Fruit fly (Drosophila melanogaster) whole organism, embryonic: ENCODE measurements around the gene Gk1.

Source experiments
- B-H2 ChIP-seq: fragments of 200-800 bp; sonication (Bioruptor generic); optimal IDR thresholded peaks from 2 replicates; lab custom pipeline; 2018; ENCODE audit warnings: missing biosample characterization, mild to moderate bottlenecking, missing genetic modification characterization
- Bgb ChIP-seq: fragments of 200-800 bp; sonication (Bioruptor generic); IDR thresholded peaks from 2 replicates; pipeline ENCODE4 v1.3.6; 2022; ENCODE audit warnings: missing biosample characterization, missing genetic modification characterization; ENCODE audit not compliant: partially characterized antibody
- BtbVII ChIP-seq: fragments of 200-800 bp; sonication (Bioruptor generic); optimal IDR thresholded peaks from 3 replicates; lab custom pipeline; 2017; ENCODE audit warnings: missing biosample characterization, mild to moderate bottlenecking, missing genetic modification characterization
- CG10654 ChIP-seq: fragments of 200-800 bp; sonication (Bioruptor generic); optimal IDR thresholded peaks from 2 replicates; lab custom pipeline; 2016; ENCODE audit warnings: missing biosample characterization, missing genetic modification characterization
- CG11247 ChIP-seq: fragments of 200-800 bp; sonication (Bioruptor generic); IDR thresholded peaks from 2 replicates; pipeline ENCODE4 v1.3.6; 2022; ENCODE audit warnings: missing biosample characterization, missing genetic modification characterization
- CG11398 ChIP-seq: fragments of 200-800 bp; sonication (Bioruptor generic); optimal IDR thresholded peaks from 2 replicates; lab custom pipeline; 2016; ENCODE audit warnings: missing biosample characterization, missing genetic modification characterization
- CG12299 ChIP-seq: fragments of 200-800 bp; sonication (Bioruptor generic); optimal IDR thresholded peaks from 2 replicates; lab custom pipeline; 2018; ENCODE audit warnings: missing biosample characterization, mild to moderate bottlenecking, missing genetic modification characterization
- CG13296 ChIP-seq: fragments of 200-800 bp; sonication (Bioruptor generic); optimal IDR thresholded peaks from 3 replicates; lab custom pipeline; 2018; ENCODE audit warnings: missing biosample characterization, mild to moderate bottlenecking, missing genetic modification characterization
- CG13894 ChIP-seq: fragments of 200-800 bp; sonication (Bioruptor generic); optimal IDR thresholded peaks from 3 replicates; lab custom pipeline; 2018; ENCODE audit warnings: missing biosample characterization, mild to moderate bottlenecking, missing genetic modification characterization, moderate library complexity
- CG14710 ChIP-seq: fragments of 200-800 bp; sonication (Bioruptor generic); optimal IDR thresholded peaks from 3 replicates; lab custom pipeline; 2019; ENCODE audit warnings: missing biosample characterization, mild to moderate bottlenecking, missing genetic modification characterization, moderate library complexity
- CG18262 ChIP-seq: fragments of 200-800 bp; optimal IDR thresholded peaks from 3 replicates; lab custom pipeline; 2019; ENCODE audit warnings: missing biosample characterization, mild to moderate bottlenecking, missing genetic modification characterization, moderate library complexity
- CG30431 ChIP-seq: fragments of 200-800 bp; sonication (Bioruptor generic); optimal IDR thresholded peaks from 2 replicates; lab custom pipeline; 2017; ENCODE audit warnings: missing biosample characterization, missing genetic modification characterization
- CG31224 ChIP-seq: fragments of 200-800 bp; sonication (Bioruptor generic); IDR thresholded peaks from 2 replicates; pipeline ENCODE4 v1.3.6; 2022; ENCODE audit warnings: missing biosample characterization, missing genetic modification characterization
- CG31388 ChIP-seq: fragments of 200-800 bp; sonication (Bioruptor generic); optimal IDR thresholded peaks from 2 replicates; lab custom pipeline; 2016; ENCODE audit warnings: missing biosample characterization, missing genetic modification characterization
- CG6683 ChIP-seq: fragments of 200-800 bp; sonication (Bioruptor generic); optimal IDR thresholded peaks from 2 replicates; lab custom pipeline; 2017; ENCODE audit warnings: missing biosample characterization, mild to moderate bottlenecking, missing genetic modification characterization, missing genetic modification reagents
- CG6689 ChIP-seq: fragments of 200-800 bp; sonication (Bioruptor generic); IDR thresholded peaks from 2 replicates; pipeline ENCODE4 v1.3.6; 2022; ENCODE audit warnings: missing biosample characterization, missing genetic modification characterization
- CG7372 ChIP-seq: fragments of 200-800 bp; sonication (Bioruptor generic); IDR thresholded peaks from 2 replicates; pipeline ENCODE4 v1.3.6; 2022; ENCODE audit warnings: missing biosample characterization, missing genetic modification characterization
- CG7928 ChIP-seq: fragments of 200-800 bp; sonication (Bioruptor generic); optimal IDR thresholded peaks from 2 replicates; lab custom pipeline; 2017; ENCODE audit warnings: missing biosample characterization, mild to moderate bottlenecking, missing genetic modification characterization
- CG7963 ChIP-seq: fragments of 200-800 bp; sonication (Bioruptor generic); IDR thresholded peaks from 3 replicates; pipeline ENCODE4 v1.3.6; 2022; ENCODE audit warnings: missing biosample characterization, missing genetic modification characterization; ENCODE audit not compliant: partially characterized antibody
- CrebB ChIP-seq: fragments of 200-800 bp; sonication (Bioruptor generic); optimal IDR thresholded peaks from 3 replicates; lab custom pipeline; 2018; ENCODE audit warnings: missing biosample characterization, mild to moderate bottlenecking, missing genetic modification characterization
- Fer2 ChIP-seq: fragments of 200-800 bp; sonication (Bioruptor generic); optimal IDR thresholded peaks from 2 replicates; lab custom pipeline; 2018; ENCODE audit warnings: missing biosample characterization, mild to moderate bottlenecking, missing genetic modification characterization, moderate library complexity
- HLH54F ChIP-seq: fragments of 200-800 bp; sonication (Bioruptor generic); optimal IDR thresholded peaks from 3 replicates; lab custom pipeline; 2016; ENCODE audit warnings: missing biosample characterization, missing genetic modification characterization
- Lhr ChIP-seq: fragments of 200-800 bp; sonication (Bioruptor generic); optimal IDR thresholded peaks from 3 replicates; lab custom pipeline; 2017; ENCODE audit warnings: mild to moderate bottlenecking, missing biosample characterization, missing genetic modification reagents, missing genetic modification characterization
- NC2α ChIP-seq: fragments of 200-800 bp; sonication (Bioruptor generic); optimal IDR thresholded peaks from 2 replicates; lab custom pipeline; 2016; ENCODE audit warnings: missing biosample characterization, missing genetic modification characterization
- Oaz ChIP-seq: fragments of 200-800 bp; sonication (Bioruptor generic); IDR thresholded peaks from 2 replicates; pipeline ENCODE4 v1.3.6; 2022; ENCODE audit warnings: missing biosample characterization, missing genetic modification characterization
- Opbp ChIP-seq: fragments of 200-800 bp; sonication (Bioruptor generic); IDR thresholded peaks from 3 replicates; pipeline ENCODE4 v1.3.6; 2022; ENCODE audit warnings: missing biosample characterization, missing genetic modification characterization; ENCODE audit not compliant: partially characterized antibody
- PHDP ChIP-seq: fragments of 200-800 bp; sonication (Bioruptor generic); optimal IDR thresholded peaks from 3 replicates; lab custom pipeline; 2018; ENCODE audit warnings: missing biosample characterization, mild to moderate bottlenecking, missing genetic modification characterization, moderate library complexity
- Sry-δ ChIP-seq: fragments of 200-800 bp; sonication (Bioruptor generic); optimal IDR thresholded peaks from 2 replicates; lab custom pipeline; 2016; ENCODE audit warnings: missing biosample characterization, missing genetic modification characterization
- al ChIP-seq: fragments of 200-800 bp; sonication (Bioruptor generic); IDR thresholded peaks from 2 replicates; pipeline ENCODE4 v1.3.6; 2022; ENCODE audit warnings: missing biosample characterization, missing genetic modification characterization
- cas ChIP-seq: fragments of 200-800 bp; sonication (Bioruptor generic); IDR thresholded peaks from 2 replicates; pipeline ENCODE4 v1.3.6; 2022; ENCODE audit warnings: missing biosample characterization, missing genetic modification characterization
- corto ChIP-seq: fragments of 200-800 bp; sonication (Bioruptor generic); optimal IDR thresholded peaks from 2 replicates; lab custom pipeline; 2016; ENCODE audit warnings: missing biosample characterization, mild to moderate bottlenecking, missing genetic modification characterization, moderate library complexity
- disco-r ChIP-seq: fragments of 200-800 bp; sonication (Bioruptor generic); optimal IDR thresholded peaks from 2 replicates; lab custom pipeline; 2016; ENCODE audit warnings: missing biosample characterization, missing genetic modification characterization
- dmrt11E ChIP-seq: fragments of 200-800 bp; sonication (Bioruptor generic); optimal IDR thresholded peaks from 3 replicates; lab custom pipeline; 2018; ENCODE audit warnings: missing biosample characterization, mild to moderate bottlenecking, missing genetic modification characterization, moderate library complexity
- gcm ChIP-seq: fragments of 200-800 bp; sonication (Bioruptor generic); optimal IDR thresholded peaks from 2 replicates; lab custom pipeline; 2019; ENCODE audit warnings: missing biosample characterization, mild to moderate bottlenecking, missing genetic modification characterization, moderate library complexity
- gsb ChIP-seq: fragments of 200-800 bp; sonication (Bioruptor generic); IDR thresholded peaks from 2 replicates; pipeline ENCODE4 v1.3.6; 2022; ENCODE audit warnings: missing biosample characterization, missing genetic modification characterization
- h ChIP-seq: fragments of >200 bp; optimal IDR thresholded peaks from 2 replicates; lab custom pipeline; 2017
- hb ChIP-seq: fragments of 200-800 bp; sonication (Bioruptor generic); IDR thresholded peaks from 3 replicates; pipeline ENCODE4 v1.3.6; 2022; ENCODE audit warnings: missing biosample characterization, missing genetic modification characterization; ENCODE audit not compliant: partially characterized antibody
- inv ChIP-seq: fragments of 200-800 bp; sonication (Bioruptor generic); IDR thresholded peaks from 2 replicates; pipeline ENCODE4 v1.3.6; 2022; ENCODE audit warnings: missing biosample characterization, missing genetic modification characterization; ENCODE audit not compliant: partially characterized antibody
- knrl ChIP-seq: fragments of 200-800 bp; sonication (Bioruptor generic); IDR thresholded peaks from 3 replicates; pipeline ENCODE4 v1.3.6; 2022; ENCODE audit warnings: missing biosample characterization, missing genetic modification characterization; ENCODE audit not compliant: partially characterized antibody
- lmd ChIP-seq: fragments of 200-800 bp; sonication (Bioruptor generic); IDR thresholded peaks from 2 replicates; pipeline ENCODE4 v1.3.6; 2022; ENCODE audit warnings: missing biosample characterization, missing genetic modification characterization
- pros ChIP-seq: fragments of 200-800 bp; sonication (Bioruptor generic); optimal IDR thresholded peaks from 3 replicates; lab custom pipeline; 2019; ENCODE audit warnings: missing biosample characterization, mild to moderate bottlenecking, missing genetic modification characterization, moderate library complexity
- pzg ChIP-seq: fragments of 200-800 bp; sonication (Bioruptor generic); optimal IDR thresholded peaks from 3 replicates; lab custom pipeline; 2018; ENCODE audit warnings: missing biosample characterization, mild to moderate bottlenecking, missing genetic modification characterization, moderate library complexity
- sd ChIP-seq: fragments of 200-800 bp; sonication (Bioruptor generic); optimal IDR thresholded peaks from 3 replicates; lab custom pipeline; 2018; ENCODE audit warnings: missing biosample characterization, mild to moderate bottlenecking, missing genetic modification characterization, moderate library complexity
- sisA ChIP-seq: fragments of 200-800 bp; sonication (Bioruptor generic); IDR thresholded peaks from 2 replicates; pipeline ENCODE4 v1.3.6; 2022; ENCODE audit warnings: missing biosample characterization, missing genetic modification characterization
- sna ChIP-seq: fragments of 200-800 bp; sonication (Bioruptor generic); IDR thresholded peaks from 2 replicates; pipeline ENCODE4 v1.3.6; 2022; ENCODE audit warnings: missing biosample characterization, missing genetic modification characterization; ENCODE audit not compliant: partially characterized antibody
- sr ChIP-seq: fragments of 200-800 bp; sonication (Bioruptor generic); IDR thresholded peaks from 3 replicates; pipeline ENCODE4 v1.3.6; 2022; ENCODE audit warnings: missing biosample characterization, missing genetic modification characterization
- stwl ChIP-seq: fragments of 200-800 bp; sonication (Bioruptor generic); optimal IDR thresholded peaks from 3 replicates; lab custom pipeline; 2018; ENCODE audit warnings: missing biosample characterization, mild to moderate bottlenecking, missing genetic modification characterization, moderate library complexity
- tll ChIP-seq, 2 experiments: fragments of 200-800 bp in 1 of 2; fragments of >200 bp in 1 of 2; sonication (Bioruptor generic) in 1 of 2; optimal IDR thresholded peaks; 2 replicates each; lab custom pipeline; 2017 to 2019; ENCODE audit warnings: missing biosample characterization in 2 of 2, missing genetic modification characterization in 2 of 2, mild to moderate bottlenecking in 1 of 2, moderate library complexity in 1 of 2
- unc-4 ChIP-seq: fragments of 200-800 bp; sonication (Bioruptor generic); IDR thresholded peaks from 2 replicates; pipeline ENCODE4 v1.3.6; 2022; ENCODE audit warnings: missing biosample characterization, missing genetic modification characterization; ENCODE audit not compliant: partially characterized antibody
- unpg ChIP-seq: fragments of 200-800 bp; sonication (Bioruptor generic); optimal IDR thresholded peaks from 3 replicates; lab custom pipeline; 2018; ENCODE audit warnings: missing biosample characterization, mild to moderate bottlenecking, missing genetic modification characterization, moderate library complexity

The Gk1 gene

dm6 chr3L:174501-174900 is 31.1 kb downstream of the Gk1 start (continued):
- no peak for TF ChIP-seq CG30431 (GFP tag; lab: Kevin White, UChicago)
- peak; percentile 35 for TF ChIP-seq CG14710 (tag; lab: Kevin White, UChicago)
- peak; percentile 93 for TF ChIP-seq unc-4 (GFP tag; lab: Robert Waterston, UW)
- TF ChIP-seq HLH54F (GFP tag; lab: Kevin White, UChicago): no peak
- no peak for TF ChIP-seq CG6683 (GFP tag; lab: Kevin White, UChicago)
- peak; percentile 18 for TF ChIP-seq PHDP
- TF ChIP-seq NC2α (GFP tag; lab: Kevin White, UChicago): no peak
- no peak for TF ChIP-seq CG7372 (GFP tag; lab: Robert Waterston, UW)
- TF ChIP-seq Sry-δ (GFP tag; lab: Kevin White, UChicago): peak; percentile 86
- no peak for TF ChIP-seq dmrt11E (tag; lab: Kevin White, UChicago)
- no peak for TF ChIP-seq CG18262
- peak; percentile 1 for TF ChIP-seq B-H2
- TF ChIP-seq sisA (GFP tag; lab: Robert Waterston, UW): no peak
- no peak for TF ChIP-seq gsb (GFP tag; lab: Robert Waterston, UW)
- TF ChIP-seq sr (GFP tag; lab: Robert Waterston, UW): no peak
- TF ChIP-seq CG13894 (tag; lab: Kevin White, UChicago): peak; percentile 19
- no peak for TF ChIP-seq tll (GFP tag; optimal IDR thresholded peaks at IDR 0.05; lab: Kevin White, UChicago)
- TF ChIP-seq CG10654 (GFP tag; lab: Kevin White, UChicago): no peak
- no peak for TF ChIP-seq disco-r
- TF ChIP-seq cas: no peak
- peak; percentile 71 for TF ChIP-seq stwl (tag; lab: Kevin White, UChicago)
- no peak for TF ChIP-seq Fer2 (tag; lab: Kevin White, UChicago)
- TF ChIP-seq h (lab: Kevin White, UChicago): no peak
- no peak for TF ChIP-seq CG6689 (GFP tag; lab: Robert Waterston, UW)
- TF ChIP-seq Bgb (GFP tag; lab: Robert Waterston, UW): peak; percentile 94
- no peak for TF ChIP-seq CG31388 (GFP tag; lab: Kevin White, UChicago)
- peak; percentile 79 for TF ChIP-seq CG7963 (GFP tag; lab: Robert Waterston, UW)
- TF ChIP-seq corto: no peak
- peak; percentile 60 for TF ChIP-seq pzg
- peak; percentile 17 for TF ChIP-seq CG13296 (GFP tag; lab: Kevin White, UChicago)
- no peak for TF ChIP-seq unpg
- TF ChIP-seq gcm (GFP tag; lab: Kevin White, UChicago): no peak
- TF ChIP-seq knrl (GFP tag; lab: Robert Waterston, UW): peak; percentile 86
- peak; percentile 92 for TF ChIP-seq Opbp (GFP tag; lab: Robert Waterston, UW)
- TF ChIP-seq Lhr (GFP tag; lab: Kevin White, UChicago): no peak
- TF ChIP-seq hb: peak; percentile 88
- peak; percentile 55 for TF ChIP-seq sd
- TF ChIP-seq BtbVII (GFP tag; lab: Kevin White, UChicago): no peak
- no peak for TF ChIP-seq CG11247 (GFP tag; lab: Robert Waterston, UW)
- peak; percentile 91 for TF ChIP-seq sna (GFP tag; lab: Robert Waterston, UW)
- TF ChIP-seq CG12299: no peak
- TF ChIP-seq inv (GFP tag; lab: Robert Waterston, UW): peak; percentile 77
- no peak for TF ChIP-seq CG7928 (GFP tag; lab: Kevin White, UChicago)
- TF ChIP-seq CG31224 (GFP tag; lab: Robert Waterston, UW): no peak
- TF ChIP-seq CrebB: no peak
- no peak for TF ChIP-seq Oaz (GFP tag; lab: Robert Waterston, UW)
- no peak for TF ChIP-seq lmd
- TF ChIP-seq al: no peak
- peak; percentile 4 for TF ChIP-seq pros (GFP tag; lab: Kevin White, UChicago)
- TF ChIP-seq CG11398 (GFP tag; lab: Kevin White, UChicago): no peak
